Fruit fly (Drosophila melanogaster) whole organism, embryonic: ENCODE results near the gene CG11920.

Experiments
- CG15011 ChIP-seq: fragments of 200-800 bp; sonication (Bioruptor generic); optimal IDR thresholded peaks from 3 replicates; lab custom pipeline; 2018; ENCODE audit warnings: missing biosample characterization, mild to moderate bottlenecking, missing genetic modification characterization
- CG17385 ChIP-seq: fragments of 200-800 bp; sonication (Bioruptor generic); optimal IDR thresholded peaks from 3 replicates; lab custom pipeline; 2018; ENCODE audit warnings: missing biosample characterization, mild to moderate bottlenecking, missing genetic modification characterization
- CG17612 ChIP-seq: fragments of 200-800 bp; sonication (Bioruptor generic); IDR thresholded peaks from 2 replicates; pipeline ENCODE4 v1.3.6; 2022; ENCODE audit warnings: missing biosample characterization, missing genetic modification characterization
- CG2678 ChIP-seq: fragments of 200-800 bp; sonication (Bioruptor generic); optimal IDR thresholded peaks from 3 replicates; lab custom pipeline; 2019; ENCODE audit warnings: missing biosample characterization, mild to moderate bottlenecking, missing genetic modification characterization, moderate library complexity
- CG6689 ChIP-seq: fragments of 200-800 bp; sonication (Bioruptor generic); IDR thresholded peaks from 2 replicates; pipeline ENCODE4 v1.3.6; 2022; ENCODE audit warnings: missing biosample characterization, missing genetic modification characterization
- CG7745 ChIP-seq: fragments of 200-800 bp; sonication (Bioruptor generic); optimal IDR thresholded peaks from 2 replicates; lab custom pipeline; 2018; ENCODE audit warnings: missing biosample characterization, mild to moderate bottlenecking, missing genetic modification characterization, moderate library complexity
- CkIIα-i1 ChIP-seq: fragments of 200-800 bp; sonication (Bioruptor generic); IDR thresholded peaks from 2 replicates; pipeline ENCODE4 v1.3.6; 2022; ENCODE audit warnings: missing biosample characterization, missing genetic modification characterization
- Hr78 ChIP-seq, 2 experiments: fragments of 200-800 bp in 1 of 2; fragments of >200 bp in 1 of 2; sonication (Bioruptor generic) in 1 of 2; optimal IDR thresholded peaks; 2 replicates each; lab custom pipeline; 2017 to 2019; ENCODE audit warnings: missing biosample characterization in 2 of 2, missing genetic modification characterization in 2 of 2, mild to moderate bottlenecking in 1 of 2, moderate library complexity in 1 of 2
- Med ChIP-seq: fragments of 200-800 bp; sonication (Bioruptor generic); peaks from one replicate; lab custom pipeline; 2016; ENCODE audit warnings: missing biosample characterization, missing genetic modification characterization, mild to moderate bottlenecking, inconsistent platforms, moderate library complexity
- PHDP ChIP-seq: fragments of 200-800 bp; sonication (Bioruptor generic); optimal IDR thresholded peaks from 3 replicates; lab custom pipeline; 2018; ENCODE audit warnings: missing biosample characterization, mild to moderate bottlenecking, missing genetic modification characterization, moderate library complexity
- danr ChIP-seq: fragments of 200-800 bp; sonication (Bioruptor generic); IDR thresholded peaks from 2 replicates; pipeline ENCODE4 v1.3.6; 2022; ENCODE audit warnings: missing biosample characterization, missing genetic modification characterization
- sug ChIP-seq: fragments of 200-800 bp; optimal IDR thresholded peaks from 2 replicates; lab custom pipeline; 2019; ENCODE audit warnings: missing biosample characterization, mild to moderate bottlenecking, missing genetic modification characterization, moderate library complexity
- unpg ChIP-seq: fragments of 200-800 bp; sonication (Bioruptor generic); optimal IDR thresholded peaks from 3 replicates; lab custom pipeline; 2018; ENCODE audit warnings: missing biosample characterization, mild to moderate bottlenecking, missing genetic modification characterization, moderate library complexity

- TF ChIP-seq CG17385: no peak
- TF ChIP-seq CG2678 (tag; lab: Kevin White, UChicago): no peak
- no peak for TF ChIP-seq Med
- TF ChIP-seq sug (tag; lab: Kevin White, UChicago): no peak
- TF ChIP-seq CkIIα-i1 (GFP tag; lab: Robert Waterston, UW): no peak
- no peak for TF ChIP-seq CG7745 (tag; lab: Kevin White, UChicago)
- TF ChIP-seq danr (GFP tag; lab: Robert Waterston, UW): no peak
- no peak for TF ChIP-seq unpg
- no peak for TF ChIP-seq PHDP (tag; lab: Kevin White, UChicago)
- TF ChIP-seq CG17612 (GFP tag; lab: Robert Waterston, UW): no peak
- TF ChIP-seq CG15011 (GFP tag; lab: Kevin White, UChicago): no peak
- TF ChIP-seq CG6689 (GFP tag; lab: Robert Waterston, UW): no peak
- TF ChIP-seq Hr78 (GFP tag; optimal IDR thresholded peaks at IDR 0.05; lab: Kevin White, UChicago): no peak
Measured at dm6 chr3R:25070871-25071270, 3.8 kb upstream of the CG11920 start, which contains the start of gene CG11836.
